Worm (Caenorhabditis elegans) whole organism, L4/young adult: ENCODE results near the gene Y70G10A.3.

Experiments
- W03F9.2 ChIP-seq: fragments of 150-350 bp; optimal IDR thresholded peaks from 2 replicates; lab custom pipeline; 2014; ENCODE audit warnings: missing biosample characterization, missing genetic modification characterization
- dao-5 ChIP-seq: sonication (generic microtip); optimal IDR thresholded peaks from 2 replicates; lab custom pipeline; 2016; ENCODE audit warnings: missing genotype, missing genetic modification characterization, moderate library complexity, missing compliant biosample characterization
- him-1 ChIP-seq: sonication (generic microtip); optimal IDR thresholded peaks from 2 replicates; lab custom pipeline; 2016; ENCODE audit warnings: missing genotype, missing genetic modification reagents, missing genetic modification characterization, missing compliant biosample characterization

Y70G10A.3 gene

ce11 chrIII:10238448-10239154 lies at the start of gene Y70G10A.3:
TSS of gene Y70G10A.3 (plus strand) at chrIII:10239104.
- no peak for TF ChIP-seq W03F9.2 (tag; lab: Kevin White, UChicago)
- TF ChIP-seq dao-5, result no peak
- TF ChIP-seq him-1 (tag; lab: Kevin White, UChicago), result no peak

- no peak for TF ChIP-seq W03F9.2 (tag; lab: Kevin White, UChicago)
- no peak for TF ChIP-seq dao-5
- TF ChIP-seq him-1 (tag; lab: Kevin White, UChicago), result no peak
Observed at ce11 chrIII:10194569-10194968, 44.3 kb upstream of the Y70G10A.3 start.

DNA sequence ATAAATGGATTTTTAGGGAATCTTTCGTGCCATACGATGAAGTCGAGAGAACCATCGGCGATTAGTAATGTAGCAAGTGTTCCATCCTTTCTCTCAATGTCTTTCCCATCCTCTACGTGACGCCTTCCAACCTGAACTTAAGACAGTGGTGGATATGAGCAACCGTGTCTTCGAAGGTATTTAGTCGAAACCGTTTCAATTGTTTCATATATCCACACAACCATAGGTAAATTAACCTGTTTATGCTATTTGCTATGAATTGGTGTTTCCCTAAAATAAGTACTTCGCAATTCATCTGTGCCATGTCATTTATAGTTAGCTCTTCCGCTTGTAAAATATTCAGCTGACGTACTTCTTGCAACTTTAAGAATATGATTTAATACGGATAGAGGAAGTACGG lies 43.0 kb upstream of the Y70G10A.3 start:
- TF ChIP-seq W03F9.2 (tag; lab: Kevin White, UChicago) (no peak), him-1 (tag; lab: Kevin White, UChicago) (no peak), dao-5 (no peak)

DNA sequence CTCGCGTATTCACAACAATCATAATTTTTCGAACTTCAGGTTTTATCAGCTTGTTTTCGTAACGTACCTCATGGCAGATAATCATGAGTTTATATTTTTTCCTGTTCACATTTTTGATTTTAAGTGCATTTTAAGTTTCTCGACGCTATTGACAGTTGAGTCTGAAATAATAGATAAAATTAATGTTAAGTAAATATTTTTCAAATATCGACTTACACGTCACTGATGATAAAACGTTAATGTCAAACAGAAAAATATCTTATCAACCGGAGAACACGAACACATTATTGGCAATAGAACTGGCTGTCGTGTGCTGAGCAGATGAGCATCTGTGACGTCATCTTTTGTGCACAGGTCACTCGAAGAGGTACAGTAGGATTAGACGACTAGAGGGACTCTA lies 42.1 kb upstream of the Y70G10A.3 start:
- TF ChIP-seq dao-5 (no peak), W03F9.2 (tag; lab: Kevin White, UChicago) (no peak), him-1 (tag; lab: Kevin White, UChicago) (no peak)

- TF ChIP-seq him-1 (tag; lab: Kevin White, UChicago) (no peak), dao-5 (no peak), W03F9.2 (tag; lab: Kevin White, UChicago) (no peak)
Observed at ce11 chrIII:10197416-10197815, 41.5 kb upstream of the Y70G10A.3 start, which contains the start of gene dod-6. TSS of gene dod-6 (plus strand) at chrIII:10197716.

ce11 chrIII:10199052-10199451 lies 39.9 kb upstream of the Y70G10A.3 start, which contains the start of gene T20G5.8:
TSS of gene T20G5.8 (plus strand) at chrIII:10199352.
- TF ChIP-seq W03F9.2 (tag; lab: Kevin White, UChicago) (no peak), him-1 (tag; lab: Kevin White, UChicago) (no peak), dao-5 (no peak)

DNA sequence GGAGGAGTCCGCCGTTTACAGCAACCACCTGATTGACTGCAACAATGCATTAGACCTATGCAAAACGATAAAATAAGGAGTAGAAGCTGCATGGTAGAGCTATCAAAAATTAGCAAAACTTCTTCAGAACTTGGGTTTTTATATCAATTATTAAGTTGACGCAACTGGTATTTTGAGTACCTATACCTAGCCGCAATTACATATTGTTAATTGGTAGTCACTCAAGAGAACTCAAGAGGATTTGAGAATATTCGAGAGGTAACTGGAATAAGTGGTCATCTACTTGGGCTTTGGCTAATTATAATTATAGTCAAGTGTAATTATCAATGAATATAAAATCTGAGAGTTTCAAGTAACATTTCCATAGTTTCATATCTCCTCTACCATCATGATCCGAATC lies 37.7 kb upstream of the Y70G10A.3 start, which contains the start of the genes T20G5.13 and T20G5.12:
Gene T20G5.13, minus strand, starts transcription at position 101 of the 400 bp plus-strand sequence.
Gene T20G5.12, plus strand, starts transcription at position 370 of the 400 bp plus-strand sequence.
- TF ChIP-seq W03F9.2 (tag; lab: Kevin White, UChicago), result no peak
- no peak for TF ChIP-seq him-1 (tag; lab: Kevin White, UChicago)
- no peak for TF ChIP-seq dao-5

- TF ChIP-seq dao-5 (no peak), W03F9.2 (tag; lab: Kevin White, UChicago) (no peak), him-1 (tag; lab: Kevin White, UChicago) (no peak)
Observed at ce11 chrIII:10202391-10202790, 36.5 kb upstream of the Y70G10A.3 start.

- no peak for TF ChIP-seq W03F9.2 (tag; lab: Kevin White, UChicago)
- no peak for TF ChIP-seq him-1 (tag; lab: Kevin White, UChicago)
- no peak for TF ChIP-seq dao-5
Observed at ce11 chrIII:10202894-10203871, 35.7 kb upstream of the Y70G10A.3 start, which contains the start of gene chc-1. TSS of gene chc-1 (plus strand) at chrIII:10203821.

DNA sequence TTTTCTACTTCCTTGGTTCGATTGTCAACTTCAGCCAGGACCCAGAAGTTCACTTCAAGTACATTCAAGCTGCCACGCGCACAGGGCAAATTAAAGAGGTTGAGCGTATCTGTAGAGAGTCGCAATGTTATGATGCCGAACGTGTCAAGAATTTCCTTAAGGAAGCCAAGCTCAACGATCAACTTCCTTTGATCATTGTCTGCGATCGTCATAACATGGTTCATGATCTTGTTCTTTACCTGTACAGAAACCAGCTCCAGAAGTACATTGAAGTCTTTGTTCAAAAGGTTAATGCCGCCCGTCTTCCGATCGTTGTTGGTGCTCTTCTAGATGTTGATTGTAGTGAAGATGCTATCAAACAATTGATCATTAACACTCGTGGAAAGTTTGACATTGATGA lies 32.6 kb upstream of the Y70G10A.3 start:
- TF ChIP-seq him-1 (tag; lab: Kevin White, UChicago) (no peak), W03F9.2 (tag; lab: Kevin White, UChicago) (no peak), dao-5 (no peak)

ce11 chrIII:10209703-10210102 lies 29.2 kb upstream of the Y70G10A.3 start, which contains the start of gene T20G5.9:
TSS of gene T20G5.9 (plus strand) at chrIII:10209840.
- TF ChIP-seq W03F9.2 (tag; lab: Kevin White, UChicago) (no peak), dao-5 (no peak), him-1 (tag; lab: Kevin White, UChicago) (no peak)

DNA sequence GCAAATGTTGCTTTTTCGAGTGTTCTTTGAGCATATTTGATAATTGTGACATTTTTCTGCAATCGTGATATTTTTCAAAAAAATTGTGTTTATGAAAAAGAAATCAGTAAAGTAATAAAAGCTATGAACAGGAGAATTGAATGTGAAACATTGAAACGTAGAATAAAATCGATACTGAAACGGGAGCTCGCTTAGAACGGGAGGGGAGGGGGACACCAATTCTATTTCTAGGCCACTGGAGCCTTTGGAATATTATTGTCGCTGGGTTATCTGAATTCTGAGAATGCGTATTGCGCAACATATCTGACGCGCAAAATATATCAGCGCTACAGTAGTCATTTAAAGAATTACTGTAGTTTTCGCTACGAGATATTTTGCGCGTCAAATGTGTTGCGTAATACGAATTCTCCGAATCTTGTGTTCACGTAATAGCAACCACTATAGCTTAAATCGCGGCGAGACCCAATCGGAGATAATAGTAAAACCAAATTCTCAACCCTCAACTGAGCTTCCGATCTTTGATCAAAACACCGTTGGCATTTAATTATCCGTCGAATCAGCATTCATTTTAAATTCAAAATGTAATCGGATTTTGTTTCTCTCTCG lies 26.9 kb upstream of the Y70G10A.3 start, which contains the start of the genes blos-1 and best-18:
Gene blos-1, minus strand, starts transcription at position 58 of the 606 bp plus-strand sequence.
Gene best-18, plus strand, starts transcription at position 508 of the 606 bp plus-strand sequence.
- TF ChIP-seq him-1 (tag; lab: Kevin White, UChicago), result no peak
- no peak for TF ChIP-seq dao-5
- no peak for TF ChIP-seq W03F9.2 (tag; lab: Kevin White, UChicago)

- TF ChIP-seq dao-5 (peak; percentile 58), W03F9.2 (tag; lab: Kevin White, UChicago) (no peak)
Observed at ce11 chrIII:10214540-10214979, 24.3 kb upstream of the Y70G10A.3 start.
